Worm (Caenorhabditis elegans) whole organism, L4 larva: ENCODE data around the gene kel-8.

ENCODE experiments used
- T20F7.1 ChIP-seq: fragments of 200-800 bp; sonication (Bioruptor generic); optimal IDR thresholded peaks from 2 replicates; lab custom pipeline; 2018; ENCODE audit warnings: mild to moderate bottlenecking, missing genetic modification characterization, missing compliant biosample characterization
- ZK546.5 ChIP-seq, 2 experiments: sonication (generic microtip); optimal IDR thresholded peaks; 2 replicates each; lab custom pipeline; 2017; ENCODE audit warnings: missing biosample characterization in 2 of 2, missing genetic modification characterization in 2 of 2
- aha-1 ChIP-seq: fragments of 150-350 bp; peaks from one replicate; lab custom pipeline; 2014; ENCODE audit warnings: missing biosample characterization, missing genetic modification characterization
- arid-1 ChIP-seq: fragments of 200-800 bp; sonication (Bioruptor generic); conservative IDR thresholded peaks from 2 replicates; pipeline ENCODE4 v1.3.6; 2022; ENCODE audit warnings: missing genetic modification reagents, missing genetic modification characterization, missing compliant biosample characterization
- attf-4 ChIP-seq: sonication (generic microtip); optimal IDR thresholded peaks from 3 replicates; lab custom pipeline; 2017; ENCODE audit warnings: missing biosample characterization, missing genetic modification characterization
- ceh-44 ChIP-seq: fragments of 200-800 bp; sonication (Bioruptor generic); IDR thresholded peaks from 2 replicates; pipeline ENCODE4 v1.3.6; 2022; ENCODE audit warnings: missing genetic modification reagents, missing genetic modification characterization, missing compliant biosample characterization
- daf-12 ChIP-seq: fragments of 150-350 bp; optimal IDR thresholded peaks from 2 replicates; lab custom pipeline; 2014; ENCODE audit warnings: missing biosample characterization, missing genetic modification reagents, missing genetic modification characterization
- dpl-1 ChIP-seq: fragments of 150-350 bp; optimal IDR thresholded peaks from 2 replicates; lab custom pipeline; 2014; ENCODE audit warnings: missing biosample characterization, missing genetic modification reagents, missing genetic modification characterization
- dve-1 ChIP-seq: sonication (generic microtip); optimal IDR thresholded peaks from 2 replicates; lab custom pipeline; 2017; ENCODE audit warnings: antibody characterized with exemption, mild to moderate bottlenecking, missing genetic modification characterization, missing compliant biosample characterization; ENCODE audit not compliant: insufficient read depth
- egl-43 ChIP-seq: fragments of 200-800 bp; sonication (Bioruptor generic); IDR thresholded peaks from 2 replicates; pipeline ENCODE4 v1.3.6; 2022; ENCODE audit warnings: missing genetic modification reagents, missing genetic modification characterization, missing compliant biosample characterization
- fkh-10 ChIP-seq: fragments of 150-350 bp; optimal IDR thresholded peaks from 2 replicates; lab custom pipeline; 2014; ENCODE audit warnings: missing biosample characterization, missing genetic modification reagents, missing genetic modification characterization
- lim-7 ChIP-seq: fragments of 200-800 bp; sonication (Bioruptor generic); IDR thresholded peaks from 2 replicates; pipeline ENCODE4 v1.3.6; 2022; ENCODE audit warnings: missing genetic modification characterization, missing compliant biosample characterization
- lin-29 ChIP-seq: fragments of 200-800 bp; sonication (Bioruptor generic); IDR thresholded peaks from 2 replicates; pipeline ENCODE4 v1.3.6; 2022; ENCODE audit warnings: missing genetic modification reagents, missing genetic modification characterization, missing compliant biosample characterization
- lin-39 ChIP-seq: fragments of 150-350 bp; optimal IDR thresholded peaks from 2 replicates; lab custom pipeline; 2014; ENCODE audit warnings: missing biosample characterization, missing genetic modification reagents, missing genetic modification characterization
- lir-3 ChIP-seq: sonication (generic microtip); optimal IDR thresholded peaks from 2 replicates; lab custom pipeline; 2016; ENCODE audit warnings: mild to moderate bottlenecking, missing genetic modification characterization, missing compliant biosample characterization
- madf-9 ChIP-seq: fragments of 200-800 bp; sonication (Bioruptor generic); conservative IDR thresholded peaks from 2 replicates; pipeline ENCODE4 v1.3.6; 2022; ENCODE audit warnings: missing genetic modification reagents, missing genetic modification characterization, missing compliant biosample characterization
- mxl-2 ChIP-seq: fragments of 200-800 bp; sonication (Bioruptor generic); conservative IDR thresholded peaks from 2 replicates; pipeline ENCODE4 v1.3.6; 2022; ENCODE audit warnings: missing genetic modification reagents, missing genetic modification characterization, missing compliant biosample characterization
- nhr-111 ChIP-seq: fragments of 200-800 bp; sonication (Bioruptor generic); optimal IDR thresholded peaks from 2 replicates; lab custom pipeline; 2018; ENCODE audit warnings: mild to moderate bottlenecking, missing genetic modification characterization, missing compliant biosample characterization
- nhr-25 ChIP-seq: sonication (generic microtip); optimal IDR thresholded peaks from 2 replicates; lab custom pipeline; 2017; ENCODE audit warnings: missing genetic modification characterization, mild to moderate bottlenecking, missing compliant biosample characterization, antibody characterized with exemption, moderate library complexity, borderline replicate concordance; ENCODE audit not compliant: insufficient read depth
- nhr-28 ChIP-seq: fragments of 150-350 bp; optimal IDR thresholded peaks from 2 replicates; lab custom pipeline; 2014; ENCODE audit warnings: missing biosample characterization, missing genetic modification characterization
- nhr-42 ChIP-seq: fragments of 200-800 bp; sonication (Bioruptor generic); IDR thresholded peaks from 2 replicates; pipeline ENCODE4 v1.3.6; 2022; ENCODE audit warnings: missing genetic modification characterization, missing compliant biosample characterization
- nhr-48 ChIP-seq: sonication (generic microtip); optimal IDR thresholded peaks from 2 replicates; lab custom pipeline; 2016; ENCODE audit warnings: mild to moderate bottlenecking, missing genetic modification characterization, missing compliant biosample characterization
- nhr-76 ChIP-seq: fragments of 150-350 bp; optimal IDR thresholded peaks from 2 replicates; lab custom pipeline; 2014; ENCODE audit warnings: missing biosample characterization, missing genetic modification characterization
- nhr-77 ChIP-seq: fragments of 150-350 bp; optimal IDR thresholded peaks from 2 replicates; lab custom pipeline; 2014; ENCODE audit warnings: missing biosample characterization, missing genetic modification characterization
- php-3 ChIP-seq: fragments of 200-800 bp; sonication (Bioruptor generic); IDR thresholded peaks from 2 replicates; pipeline ENCODE4 v1.3.6; 2022; ENCODE audit warnings: missing genetic modification reagents, missing genetic modification characterization, missing compliant biosample characterization
- set-16 ChIP-seq: fragments of 200-800 bp; sonication (Bioruptor generic); IDR thresholded peaks from 2 replicates; pipeline ENCODE4 v1.3.6; 2022; ENCODE audit warnings: missing genetic modification reagents, missing genetic modification characterization, missing compliant biosample characterization
- snpc-1.2 ChIP-seq: fragments of 200-800 bp; sonication (Bioruptor generic); IDR thresholded peaks from 2 replicates; pipeline ENCODE4 v1.3.6; 2022; ENCODE audit warnings: missing genetic modification reagents, missing genetic modification characterization, missing compliant biosample characterization
- snpc-4 ChIP-seq: fragments of 150-350 bp; optimal IDR thresholded peaks from 2 replicates; lab custom pipeline; 2014; ENCODE audit warnings: missing biosample characterization, missing genetic modification characterization
- tag-97 ChIP-seq: fragments of 200-800 bp; sonication (Bioruptor generic); IDR thresholded peaks from 2 replicates; pipeline ENCODE4 v1.3.6; 2022; ENCODE audit warnings: missing genetic modification characterization, missing compliant biosample characterization
- unc-62 ChIP-seq, 3 experiments: fragments of 150-350 bp in 1 of 3; sonication (generic microtip); optimal IDR thresholded peaks in 2 of 3; peaks in 1 of 3; 1 replicate in 1 of 3; 2 replicates in 2 of 3; lab custom pipeline; 2014 to 2017; ENCODE audit warnings: missing biosample characterization in 3 of 3, missing genetic modification characterization in 3 of 3, missing genetic modification reagents in 3 of 3, missing genotype in 1 of 3
- vab-7 ChIP-seq: fragments of 200-800 bp; sonication (Bioruptor generic); IDR thresholded peaks from 2 replicates; pipeline ENCODE4 v1.3.6; 2022; ENCODE audit warnings: missing genetic modification reagents, missing genetic modification characterization, missing compliant biosample characterization

kel-8 gene

ce11 chrV:2713532-2713931 lies 42.3 kb downstream of the kel-8 start, which contains the start of gene srt-28:
Gene srt-28, minus strand, starts transcription at chrV:2713632.
- TF ChIP-seq T20F7.1 (GFP tag; lab: Kevin White, UChicago) (no peak), php-3 (GFP tag; lab: Robert Waterston, UW) (no peak), lir-3 (tag; lab: Kevin White, UChicago) (no peak), lim-7 (GFP tag; lab: Robert Waterston, UW) (no peak), attf-4 (tag; lab: Kevin White, UChicago) (no peak)

- TF ChIP-seq madf-9 (GFP tag; lab: Robert Waterston, UW) (no peak), set-16 (GFP tag; lab: Robert Waterston, UW) (peak; percentile 80)
These were observed 45.7 kb downstream of the kel-8 start for ce11 chrV:2716933-2717332.

- no peak for TF ChIP-seq fkh-10 (GFP tag; lab: Kevin White, UChicago)
- no peak for TF ChIP-seq snpc-4
- no peak for TF ChIP-seq nhr-111 (GFP tag; lab: Kevin White, UChicago)
- TF ChIP-seq mxl-2 (GFP tag; lab: Robert Waterston, UW), result 0 out of 2 replicates have a peak, but pooled peaks have one; percentile 15
- TF ChIP-seq dve-1 (tag; lab: Kevin White, UChicago), result no peak
- no peak for TF ChIP-seq unc-62 (GFP tag; optimal IDR thresholded peaks at IDR 0.05 in 1 of 2; lab: Kevin White, UChicago)
- TF ChIP-seq unc-62 (tag; optimal IDR thresholded peaks at IDR 0.05; lab: Kevin White, UChicago), result no peak
- no peak for TF ChIP-seq nhr-28 (tag; lab: Kevin White, UChicago)
- no peak for TF ChIP-seq nhr-25 (tag; lab: Kevin White, UChicago)
- TF ChIP-seq set-16 (GFP tag; lab: Robert Waterston, UW), result peak; percentile 93
- TF ChIP-seq egl-43 (GFP tag; lab: Robert Waterston, UW), result peak; percentile 55; the same call in 1 of the 2 replicates
These were observed 47.5 kb downstream of the kel-8 start, which contains the start of gene srt-29 for ce11 chrV:2718688-2719185. Gene srt-29, minus strand, starts transcription at chrV:2719135.

ce11 chrV:2720763-2721162 lies 49.5 kb downstream of the kel-8 start, which contains the start of gene srt-27:
Gene srt-27, minus strand, starts transcription at chrV:2720863.
- TF ChIP-seq ceh-44 (GFP tag; lab: Robert Waterston, UW) (no peak), ZK546.5 (tag; optimal IDR thresholded peaks at IDR 0.05; lab: Kevin White, UChicago) (no peak), nhr-77 (tag; lab: Kevin White, UChicago) (no peak), nhr-48 (tag; lab: Kevin White, UChicago) (no peak)

- TF ChIP-seq lin-29 (GFP tag; lab: Robert Waterston, UW) (no peak), snpc-1.2 (GFP tag; lab: Robert Waterston, UW) (no peak), vab-7 (no peak), aha-1 (tag; lab: Kevin White, UChicago) (peak; percentile 42)
These were observed 51.3 kb downstream of the kel-8 start, which contains the start of gene srg-60 for ce11 chrV:2722555-2722954. Gene srg-60, minus strand, starts transcription at chrV:2722655.

ce11 chrV:2725225-2725624 lies 54.0 kb downstream of the kel-8 start, which contains the start of gene srg-59:
Gene srg-59, minus strand, starts transcription at chrV:2725325.
- TF ChIP-seq dpl-1 (GFP tag; lab: Kevin White, UChicago) (no peak), aha-1 (tag; lab: Kevin White, UChicago) (peak; percentile 81), lin-29 (GFP tag; lab: Robert Waterston, UW) (no peak), tag-97 (GFP tag; lab: Robert Waterston, UW) (no peak), nhr-42 (GFP tag; lab: Robert Waterston, UW) (no peak)

ce11 chrV:2727101-2727500 lies 55.8 kb downstream of the kel-8 start, which contains the start of gene str-13:
Gene str-13, minus strand, starts transcription at chrV:2727201.
- no peak for TF ChIP-seq arid-1 (GFP tag; lab: Robert Waterston, UW)
- no peak for TF ChIP-seq lin-39 (tag; lab: Kevin White, UChicago)
- no peak for TF ChIP-seq nhr-76
- TF ChIP-seq daf-12, result no peak
- TF ChIP-seq, all 104 proteins: peak for 0
